Worm (Caenorhabditis elegans): ENCODE measurements around the gene Y44A6D.3.

Y44A6D.3 gene

DNA sequence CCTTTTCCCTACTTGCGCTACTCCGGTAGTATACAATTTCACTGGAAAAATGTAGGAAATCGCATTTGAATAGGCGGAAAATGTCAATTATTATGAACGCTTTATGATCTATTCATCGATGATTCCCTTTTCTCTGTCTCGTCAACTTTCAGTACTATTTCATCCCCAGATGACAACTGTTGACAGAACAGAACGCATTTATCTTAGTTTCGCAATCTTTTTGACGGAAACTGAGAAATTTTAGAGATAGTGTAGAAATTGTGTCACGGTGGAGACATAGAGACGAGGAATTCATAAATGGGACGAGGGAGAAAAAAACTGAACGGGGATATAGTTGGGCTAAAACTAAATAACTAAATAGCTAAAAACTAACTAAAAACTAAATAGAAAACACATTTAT, 20.5 kb downstream of the Y44A6D.3 start:
- TF ChIP-seq unc-62 (GFP tag; optimal IDR thresholded peaks at IDR 0.05 in 1 of 2) (peak in 1 of 2 experiments; percentile 69), unc-62 (tag; optimal IDR thresholded peaks at IDR 0.05) (no peak), daf-16 (GFP tag; optimal IDR thresholded peaks at IDR 0.05) (no peak), daf-16 (tag; optimal IDR thresholded peaks at IDR 0.05) (no peak), sdz-12 (GFP tag; optimal IDR thresholded peaks at IDR 0.05) (no peak), arid-1 (GFP tag; conservative IDR thresholded peaks at IDR 0.05) (no peak), nhr-42 (GFP tag; IDR thresholded peaks at IDR 0.05) (no peak), ceh-28 (tag; optimal IDR thresholded peaks at IDR 0.05) (no peak), spr-3 (GFP tag; optimal IDR thresholded peaks at IDR 0.05) (no peak)

DNA sequence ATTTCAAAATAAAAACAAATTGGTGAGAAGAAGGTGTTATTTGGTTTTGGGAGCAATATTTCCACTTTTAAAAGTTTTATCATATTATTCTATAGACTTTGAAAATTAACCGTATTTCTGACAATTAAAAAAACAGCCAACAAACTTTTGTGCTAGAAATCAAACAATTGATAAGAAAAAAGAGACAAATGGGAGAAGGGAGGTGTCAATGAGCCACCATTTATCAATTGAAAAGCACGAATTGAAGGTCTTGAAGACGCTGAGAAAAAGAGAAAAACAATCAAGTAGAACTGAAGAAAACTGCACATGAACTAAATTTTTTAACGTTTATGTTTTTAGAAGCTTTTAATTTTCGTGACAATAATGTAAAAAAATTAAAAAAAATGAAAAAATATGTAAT, 21.4 kb downstream of the Y44A6D.3 start:
- TF ChIP-seq F10B5.3 (tag; optimal IDR thresholded peaks at IDR 0.05) (no peak), spr-3 (GFP tag; optimal IDR thresholded peaks at IDR 0.05) (no peak), mdl-1 (tag; optimal IDR thresholded peaks at IDR 0.05) (no peak), nhr-237 (tag; optimal IDR thresholded peaks at IDR 0.05) (no peak), hlh-11 (tag; optimal IDR thresholded peaks at IDR 0.05) (peak; percentile 56), lin-29 (GFP tag; IDR thresholded peaks at IDR 0.05) (no peak), spr-1 (tag; optimal IDR thresholded peaks at IDR 0.05) (no peak), T26A8.4 (GFP tag; IDR thresholded peaks at IDR 0.05) (no peak), zip-2 (tag; optimal IDR thresholded peaks at IDR 0.05) (no peak), ZK546.5 (tag; optimal IDR thresholded peaks at IDR 0.05) (no peak), nhr-76 (tag; optimal IDR thresholded peaks at IDR 0.05) (no peak), pqm-1 (tag; optimal IDR thresholded peaks at IDR 0.05) (peak; percentile 69), lin-13 (GFP tag; optimal IDR thresholded peaks at IDR 0.05) (no peak), dve-1 (tag; optimal IDR thresholded peaks at IDR 0.05; ENCODE audit: insufficient read depth) (peak; percentile 63), Y48G9A.11 (GFP tag; IDR thresholded peaks at IDR 0.05) (no peak), nhr-10 (tag; optimal IDR thresholded peaks at IDR 0.05) (no peak), madf-9 (GFP tag; conservative IDR thresholded peaks at IDR 0.05) (no peak), Y5F2A.4 (GFP tag; optimal IDR thresholded peaks at IDR 0.05) (no peak), pha-4 (GFP tag; IDR thresholded peaks at IDR 0.05) (no peak), pha-4 (tag; optimal IDR thresholded peaks at IDR 0.05) (peak; percentile 87), lin-15B (tag; optimal IDR thresholded peaks at IDR 0.05) (no peak), hmg-1.1 (GFP tag; IDR thresholded peaks at IDR 0.05) (no peak), gei-8 (GFP tag; optimal IDR thresholded peaks at IDR 0.05) (no peak), php-3 (GFP tag; IDR thresholded peaks at IDR 0.05) (no peak), R02D3.7 (tag; optimal IDR thresholded peaks at IDR 0.05) (no peak), nhr-28 (tag; optimal IDR thresholded peaks at IDR 0.05) (peak; percentile 67), F26F4.8 (GFP tag; conservative IDR thresholded peaks at IDR 0.05) (no peak), hlh-30 (tag; optimal IDR thresholded peaks at IDR 0.05; ENCODE audit: insufficient read depth) (peak; percentile 13), ama-1 (optimal IDR thresholded peaks at IDR 0.05) (no peak), nhr-102 (tag; optimal IDR thresholded peaks at IDR 0.05) (no peak), dmd-6 (GFP tag; IDR thresholded peaks at IDR 0.05) (peak; percentile 59), zfp-3 (GFP tag; conservative IDR thresholded peaks at IDR 0.05) (no peak), duxl-1 (tag; optimal IDR thresholded peaks at IDR 0.05; ENCODE audit: poor library complexity) (no peak), nhr-25 (tag; optimal IDR thresholded peaks at IDR 0.05; ENCODE audit: borderline replicate concordance, insufficient read depth) (no peak), mxl-3 (GFP tag; optimal IDR thresholded peaks at IDR 0.05) (no peak), ceh-20 (GFP tag; IDR thresholded peaks at IDR 0.05) (no peak), lin-39 (tag; optimal IDR thresholded peaks at IDR 0.05) (no peak), egl-27 (tag; optimal IDR thresholded peaks at IDR 0.05) (no peak), daf-16 (GFP tag; optimal IDR thresholded peaks at IDR 0.05) (no peak), daf-16 (tag; optimal IDR thresholded peaks at IDR 0.05) (peak; percentile 70), ztf-11 (tag; optimal IDR thresholded peaks at IDR 0.05) (no peak), skn-1 (tag; optimal IDR thresholded peaks at IDR 0.05) (no peak), Y105C5A.15 (GFP tag; IDR thresholded peaks at IDR 0.05) (no peak), madf-5 (GFP tag; IDR thresholded peaks at IDR 0.05) (no peak), ceh-32 (tag; optimal IDR thresholded peaks at IDR 0.05; ENCODE audit: poor library complexity) (no peak)

Measured in whole organism, L4 larva.